Worm (Caenorhabditis elegans) whole organism, dauer: ENCODE results near the gene Y43D4A.5.

ENCODE experiments used
- unc-62 ChIP-seq: sonication (generic microtip); optimal IDR thresholded peaks from 2 replicates; lab custom pipeline; 2017; ENCODE audit warnings: missing biosample characterization, missing genetic modification reagents, missing genetic modification characterization

Gene Y43D4A.5

ce11 chrIV:16829896-16830295, 54.3 kb downstream of the Y43D4A.5 start, which contains the start of gene Y116A8A.7:
TSS of gene Y116A8A.7 (plus strand) at chrIV:16830196.
- TF ChIP-seq unc-62 (GFP tag; lab: Kevin White, UChicago) = no peak

DNA sequence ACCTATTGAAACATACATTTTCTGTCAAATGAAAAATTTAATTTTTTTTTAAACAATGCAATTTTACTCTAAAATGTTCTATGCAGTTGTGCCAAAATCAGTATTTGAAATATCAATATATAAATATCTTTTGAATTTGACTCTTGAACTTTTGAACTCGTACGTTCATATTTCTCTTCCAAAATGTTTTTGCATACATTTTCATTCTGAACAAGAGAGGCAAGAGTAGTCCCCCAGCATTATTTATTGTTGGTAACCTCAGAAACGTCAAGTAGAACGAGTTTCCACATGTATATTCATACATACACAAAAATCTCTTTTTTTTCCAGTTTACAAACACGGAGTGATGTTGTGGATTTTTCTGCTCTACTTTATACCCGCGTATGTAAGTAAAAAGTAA, 55.8 kb downstream of the Y43D4A.5 start, which contains the start of gene clec-194:
Gene clec-194 (plus strand): TSS at position 301 of the 400 bp plus-strand sequence.
- TF ChIP-seq unc-62 (GFP tag; lab: Kevin White, UChicago) = no peak
